Worm (Caenorhabditis elegans): ENCODE results near the gene calf-1.

The calf-1 gene

DNA sequence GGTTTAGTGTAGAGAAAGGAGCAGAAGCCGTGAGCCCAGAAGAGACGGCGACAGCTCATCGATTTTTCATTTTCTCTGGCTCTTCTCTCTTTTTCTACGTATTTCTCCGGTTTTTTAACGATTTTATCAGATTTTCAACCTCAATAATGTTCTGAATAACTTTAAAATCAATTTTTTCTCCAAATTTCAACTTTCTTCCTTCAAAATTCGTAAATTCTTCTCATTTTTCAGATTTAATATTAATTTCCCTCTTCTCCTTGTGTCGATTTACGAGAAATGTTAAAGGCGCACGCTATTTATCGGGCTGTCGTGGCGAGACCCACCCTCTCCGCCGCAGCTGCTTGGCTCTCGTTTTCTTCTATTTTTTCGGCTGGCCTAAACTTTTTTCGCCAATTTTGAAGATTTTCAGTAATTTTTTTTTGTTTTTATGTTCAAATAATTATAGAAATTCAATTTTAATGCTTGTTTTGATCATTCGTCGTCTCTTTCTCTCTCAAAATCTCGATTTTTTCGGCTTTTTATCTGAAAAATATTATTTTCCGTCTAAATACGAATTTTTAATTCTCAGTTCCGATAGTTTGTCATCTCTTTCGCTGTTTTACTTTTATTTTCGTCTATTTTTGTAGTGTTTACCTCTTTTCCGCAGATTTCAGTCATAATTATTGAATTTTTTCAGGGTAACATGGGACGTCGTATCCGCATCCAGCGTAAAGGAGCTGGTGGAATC is at the start of gene calf-1, which contains the start of gene rpl-2:
TSS of gene calf-1 (minus strand) at position 77 of the 727 bp plus-strand sequence.
TSS of gene rpl-2 (plus strand) at position 677 of the 727 bp plus-strand sequence.
- TF ChIP-seq cnd-1 (tag; optimal IDR thresholded peaks at IDR 0.05) = no peak
- TF ChIP-seq ham-2 (GFP tag; optimal IDR thresholded peaks at IDR 0.05) = peak; percentile 5
- peak; percentile 71 for TF ChIP-seq lsy-2 (tag; optimal IDR thresholded peaks at IDR 0.05)
- peak; percentile 31 for TF ChIP-seq nhr-237 (tag; optimal IDR thresholded peaks at IDR 0.05)
- peak; percentile 82 for TF ChIP-seq mep-1 (tag; optimal IDR thresholded peaks at IDR 0.05)
- TF ChIP-seq drap-1 (GFP tag; optimal IDR thresholded peaks at IDR 0.05) = peak; percentile 19
- TF ChIP-seq sptf-1 (tag; optimal IDR thresholded peaks at IDR 0.05) = peak; percentile 16
- TF ChIP-seq ces-1 (GFP tag; optimal IDR thresholded peaks at IDR 0.05) = peak; percentile 91
- no peak for TF ChIP-seq nhr-76 (tag; optimal IDR thresholded peaks at IDR 0.05)
- TF ChIP-seq sem-2 (GFP tag; optimal IDR thresholded peaks at IDR 0.05) = no peak
- TF ChIP-seq hlh-1 (tag; optimal IDR thresholded peaks at IDR 0.05) = peak; percentile 70
- no peak for TF ChIP-seq mls-2 (tag; optimal IDR thresholded peaks at IDR 0.05)
- TF ChIP-seq lin-13 (tag; optimal IDR thresholded peaks at IDR 0.05) = peak; percentile 58

DNA sequence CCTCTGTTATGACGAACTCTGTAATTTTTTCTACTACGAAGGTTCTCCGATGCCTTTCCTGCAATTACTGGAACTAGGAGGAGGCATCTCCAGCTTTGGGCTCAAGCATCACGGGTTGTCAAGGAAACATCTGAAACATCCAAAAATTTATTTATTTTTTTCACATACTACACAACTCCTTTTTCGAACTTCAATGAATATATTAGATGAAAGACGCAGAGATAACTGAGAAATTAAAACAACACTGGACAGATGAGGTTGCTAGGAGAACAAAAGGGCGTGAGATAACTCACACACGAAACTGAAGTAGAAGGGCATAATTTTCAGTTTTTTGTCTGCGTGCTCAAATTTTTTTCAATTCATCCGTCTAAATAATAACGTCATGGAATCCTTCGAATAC is 48.6 kb upstream of the calf-1 start, which contains the start of gene Y38H6C.13:
TSS of gene Y38H6C.13 (plus strand) at position 301 of the 400 bp plus-strand sequence.
- TF ChIP-seq unc-39 (tag; optimal IDR thresholded peaks at IDR 0.05) (no peak), nhr-76 (tag; optimal IDR thresholded peaks at IDR 0.05) (no peak), elt-3 (tag; optimal IDR thresholded peaks at IDR 0.05) (no peak), ceh-43 (GFP tag; optimal IDR thresholded peaks at IDR 0.05) (no peak), ztf-11 (tag; optimal IDR thresholded peaks at IDR 0.05) (no peak), mab-5 (tag; optimal IDR thresholded peaks at IDR 0.05) (no peak), mep-1 (tag; optimal IDR thresholded peaks at IDR 0.05) (no peak), cnd-1 (tag; optimal IDR thresholded peaks at IDR 0.05) (no peak), ham-2 (GFP tag; optimal IDR thresholded peaks at IDR 0.05) (no peak), nhr-2 (tag; optimal IDR thresholded peaks at IDR 0.05) (no peak), M03D4.4 (tag; optimal IDR thresholded peaks at IDR 0.05) (no peak), sem-2 (GFP tag; optimal IDR thresholded peaks at IDR 0.05) (no peak), elt-1 (tag; optimal IDR thresholded peaks at IDR 0.05; ENCODE audit: borderline replicate concordance, insufficient read depth) (no peak)

DNA sequence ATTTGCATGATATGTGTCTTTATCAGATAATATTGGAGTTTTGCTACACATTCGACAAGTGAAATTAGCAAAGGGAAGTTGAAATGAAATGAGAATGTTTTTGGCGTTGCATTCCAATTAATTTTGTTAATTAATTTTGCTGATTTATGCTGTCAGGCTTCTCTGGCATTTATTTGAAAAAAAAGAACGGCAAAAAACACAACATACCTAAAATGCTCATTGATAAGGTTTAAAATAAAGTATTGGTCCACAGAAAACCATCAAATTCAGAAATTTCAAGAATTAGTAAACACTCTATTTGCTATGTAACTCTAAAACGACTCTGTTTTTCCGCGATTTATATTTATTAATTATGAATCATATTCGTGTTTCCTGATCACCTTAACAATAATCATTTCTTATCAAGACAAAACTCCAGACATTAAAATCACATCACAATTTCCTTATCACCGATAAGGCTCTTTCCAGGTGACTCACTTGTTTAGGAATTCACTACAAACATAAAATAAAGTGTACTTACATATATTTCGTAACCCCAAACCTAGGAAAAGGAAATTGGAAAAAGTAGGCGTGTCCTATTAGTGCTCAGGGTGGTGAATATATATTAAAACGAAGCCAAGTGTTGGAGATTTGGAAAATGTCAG is 47.0 kb upstream of the calf-1 start, which contains the start of the genes srh-166 and Y38H6C.24:
TSS of gene srh-166 (minus strand) at position 51 of the 644 bp plus-strand sequence.
TSS of gene Y38H6C.24 (plus strand) at position 620 of the 644 bp plus-strand sequence.
- TF ChIP-seq unc-62 (GFP tag; optimal IDR thresholded peaks at IDR 0.05) (no peak), nhr-237 (tag; optimal IDR thresholded peaks at IDR 0.05) (no peak), pha-4 (tag; optimal IDR thresholded peaks at IDR 0.05) (no peak), nhr-12 (tag; optimal IDR thresholded peaks at IDR 0.05) (no peak), unc-39 (tag; optimal IDR thresholded peaks at IDR 0.05) (no peak), flh-1 (GFP tag; optimal IDR thresholded peaks at IDR 0.05) (no peak), unc-120 (tag; optimal IDR thresholded peaks at IDR 0.05; ENCODE audit: poor library complexity, severe bottlenecking) (no peak), mab-5 (tag; optimal IDR thresholded peaks at IDR 0.05) (no peak), elt-3 (tag; optimal IDR thresholded peaks at IDR 0.05) (no peak), mls-2 (tag; optimal IDR thresholded peaks at IDR 0.05) (no peak)

DNA sequence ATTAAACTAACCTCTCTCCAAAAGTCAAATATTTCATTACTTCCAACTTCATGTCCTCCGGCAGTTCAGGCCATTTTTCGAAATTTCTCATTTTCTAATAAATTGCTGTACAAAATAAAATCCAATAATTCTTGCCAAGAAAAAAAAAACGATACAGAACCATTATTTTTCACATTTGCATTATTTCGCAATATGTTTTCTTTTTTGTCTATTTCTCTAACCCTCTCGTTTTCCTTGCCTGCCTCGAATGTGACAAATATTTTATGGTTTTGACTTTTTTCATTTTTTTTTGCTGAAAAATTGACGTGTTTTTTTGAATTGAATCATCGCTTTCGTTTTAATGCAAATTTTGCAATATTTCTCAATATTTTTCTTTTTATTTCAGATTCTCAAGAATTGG is 43.3 kb upstream of the calf-1 start, which contains the start of the genes Y38H6C.9 and fbxa-150:
TSS of gene Y38H6C.9 (minus strand) at position 52 of the 400 bp plus-strand sequence.
TSS of gene fbxa-150 (plus strand) at position 380 of the 400 bp plus-strand sequence.
- TF ChIP-seq elt-3 (tag; optimal IDR thresholded peaks at IDR 0.05) (no peak), ces-1 (GFP tag; optimal IDR thresholded peaks at IDR 0.05) (no peak), lin-13 (tag; optimal IDR thresholded peaks at IDR 0.05) (no peak), lin-32 (GFP tag; optimal IDR thresholded peaks at IDR 0.05) (no peak), ham-2 (GFP tag; optimal IDR thresholded peaks at IDR 0.05) (no peak), ceh-43 (GFP tag; optimal IDR thresholded peaks at IDR 0.05) (no peak), tbx-8 (GFP tag; optimal IDR thresholded peaks at IDR 0.05) (no peak), flh-1 (GFP tag; optimal IDR thresholded peaks at IDR 0.05) (no peak), ceh-39 (tag; optimal IDR thresholded peaks at IDR 0.05) (no peak), nhr-28 (tag; optimal IDR thresholded peaks at IDR 0.05) (no peak), ceh-83 (GFP tag; optimal IDR thresholded peaks at IDR 0.05) (no peak), sptf-1 (tag; optimal IDR thresholded peaks at IDR 0.05) (no peak)
